Fruit fly (Drosophila melanogaster): ENCODE measurements around the gene CHMP2B.

The CHMP2B gene

DNA sequence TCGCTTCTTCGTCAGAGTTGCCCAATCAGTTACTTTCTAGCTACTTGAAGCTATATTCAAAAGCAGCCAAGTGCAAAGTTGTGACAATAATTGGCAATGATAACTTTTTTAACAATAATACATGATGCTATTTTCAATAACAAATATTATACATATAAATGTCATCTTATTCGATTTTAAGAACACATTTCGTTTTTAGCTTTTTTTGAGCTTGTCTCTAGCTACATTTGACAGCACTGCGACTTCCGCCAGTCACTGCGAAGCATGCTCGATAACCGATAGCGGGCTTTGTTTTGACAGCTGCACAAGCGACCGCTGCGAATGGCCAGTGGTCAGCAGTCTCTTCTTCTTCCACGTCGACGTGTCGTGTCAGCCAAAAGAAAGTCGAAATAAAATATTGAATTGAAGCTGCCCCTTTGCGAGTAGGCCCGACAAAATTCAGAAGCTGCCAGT lies 13.0 kb downstream of the CHMP2B start, which contains the start of the genes Gen and Srp54k (continued):
- no peak for TF ChIP-seq HHEX (GFP tag; optimal IDR thresholded peaks at IDR 0.05)
- TF ChIP-seq dmrt99B (tag; optimal IDR thresholded peaks at IDR 0.05): no peak
- TF ChIP-seq CG17328 (GFP tag; IDR thresholded peaks at IDR 0.05): no peak
- TF ChIP-seq lilli (GFP tag; optimal IDR thresholded peaks at IDR 0.05): no peak
- peak; percentile 69 for TF ChIP-seq stwl (tag; optimal IDR thresholded peaks at IDR 0.05)
- no peak for TF ChIP-seq CG10654 (GFP tag; optimal IDR thresholded peaks at IDR 0.05)
- TF ChIP-seq CG10274 (GFP tag; optimal IDR thresholded peaks at IDR 0.05): no peak
- TF ChIP-seq gsb-n (tag; optimal IDR thresholded peaks at IDR 0.05): no peak
- 0 out of 2 replicates have a peak, but pooled peaks have one; percentile 25 for TF ChIP-seq sens-2 (GFP tag; IDR thresholded peaks at IDR 0.05)
- peak in 1 of 3 experiments; percentile 34 for TF ChIP-seq lola (GFP tag; optimal IDR thresholded peaks at IDR 0.05)
- no peak for TF ChIP-seq Ravus (GFP tag; IDR thresholded peaks at IDR 0.05)
- TF ChIP-seq Eip74EF (GFP tag; optimal IDR thresholded peaks at IDR 0.05): no peak
- TF ChIP-seq Hey (tag; optimal IDR thresholded peaks at IDR 0.05): no peak
- no peak for TF ChIP-seq fru (optimal IDR thresholded peaks at IDR 0.05)
- no peak for TF ChIP-seq ewg (GFP tag; optimal IDR thresholded peaks at IDR 0.05)
- TF ChIP-seq cwo (GFP tag; optimal IDR thresholded peaks at IDR 0.05): no peak
- no peak for TF ChIP-seq gem (tag; optimal IDR thresholded peaks at IDR 0.05)
- TF ChIP-seq NC2β (GFP tag; optimal IDR thresholded peaks at IDR 0.05): peak; percentile 56
- TF ChIP-seq disco-r (GFP tag; optimal IDR thresholded peaks at IDR 0.05): no peak
- TF ChIP-seq CG15696 (tag; optimal IDR thresholded peaks at IDR 0.05): no peak
- no peak for TF ChIP-seq CG18262 (tag; optimal IDR thresholded peaks at IDR 0.05)
- peak; percentile 21 for TF ChIP-seq az2 (GFP tag; optimal IDR thresholded peaks at IDR 0.05)
- no peak for TF ChIP-seq CG3838 (GFP tag; optimal IDR thresholded peaks at IDR 0.05)
- TF ChIP-seq Antp (GFP tag; optimal IDR thresholded peaks at IDR 0.05): no peak
- no peak for TF ChIP-seq Hr78 (GFP tag; optimal IDR thresholded peaks at IDR 0.05)
- TF ChIP-seq zen (tag; optimal IDR thresholded peaks at IDR 0.05): no peak
- TF ChIP-seq pb (GFP tag; optimal IDR thresholded peaks at IDR 0.05): no peak
- 0 out of 2 replicates have a peak, but pooled peaks have one; percentile 45 for TF ChIP-seq rib (GFP tag; IDR thresholded peaks at IDR 0.05)
- TF ChIP-seq CG15269 (tag; optimal IDR thresholded peaks at IDR 0.05): no peak
- TF ChIP-seq pum (GFP tag; optimal IDR thresholded peaks at IDR 0.05): no peak
- TF ChIP-seq Dip2 (GFP tag; IDR thresholded peaks at IDR 0.05): no peak
- no peak for TF ChIP-seq CG7839 (tag; optimal IDR thresholded peaks at IDR 0.05)
- TF ChIP-seq CG12219 (GFP tag; optimal IDR thresholded peaks at IDR 0.05): no peak
- TF ChIP-seq chif (GFP tag; optimal IDR thresholded peaks at IDR 0.05): peak in 1 of 2 experiments; percentile 41
- no peak for TF ChIP-seq CG1024 (GFP tag; IDR thresholded peaks at IDR 0.05)
- peak; percentile 32; the same call in 1 of the 2 replicates for TF ChIP-seq HLH3B (GFP tag; IDR thresholded peaks at IDR 0.05)
- peak; percentile 41 for TF ChIP-seq Sry-δ (GFP tag; optimal IDR thresholded peaks at IDR 0.05)
- peak; percentile 6 for TF ChIP-seq Fer3 (tag; optimal IDR thresholded peaks at IDR 0.05)
- peak; percentile 85 for TF ChIP-seq Med (GFP tag)
- TF ChIP-seq dimm (GFP tag; IDR thresholded peaks at IDR 0.05): no peak
- TF ChIP-seq bbx (GFP tag; IDR thresholded peaks at IDR 0.05; ENCODE audit: partially characterized antibody): no peak
- TF ChIP-seq Neu2 (GFP tag; optimal IDR thresholded peaks at IDR 0.05; ENCODE audit: borderline replicate concordance): no peak
- TF ChIP-seq CG4730 (GFP tag; IDR thresholded peaks at IDR 0.05): no peak
- TF ChIP-seq Scr (GFP tag; IDR thresholded peaks at IDR 0.05; ENCODE audit: partially characterized antibody): peak; percentile 37
- no peak for TF ChIP-seq Oaz (GFP tag; IDR thresholded peaks at IDR 0.05)
- TF ChIP-seq Poxn (GFP tag; IDR thresholded peaks at IDR 0.05): no peak
- TF ChIP-seq inv (GFP tag; IDR thresholded peaks at IDR 0.05; ENCODE audit: partially characterized antibody): peak; percentile 17; the same call in 1 of the 2 replicates
- TF ChIP-seq CG12769 (tag; optimal IDR thresholded peaks at IDR 0.05): no peak
- TF ChIP-seq Trl (optimal IDR thresholded peaks at IDR 0.05): no peak
- TF ChIP-seq Trl (GFP tag; optimal IDR thresholded peaks at IDR 0.05): no peak
- no peak for TF ChIP-seq CG10321 (GFP tag; IDR thresholded peaks at IDR 0.05)

All from whole organism, embryonic.